Worm (Caenorhabditis elegans): Measurements from ENCODE around the gene ribo-1.

ce11 chrIV:6887601-6888099 is 22.8 kb upstream of the ribo-1 start, which contains the start of the genes T05A12.3 and T05A12.4:
- TF ChIP-seq nhr-11 (tag; optimal IDR thresholded peaks at IDR 0.05) (no peak), daf-12 (tag; optimal IDR thresholded peaks at IDR 0.05) (no peak), unc-62 (GFP tag; optimal IDR thresholded peaks at IDR 0.05 in 1 of 2) (no peak), unc-62 (tag; optimal IDR thresholded peaks at IDR 0.05) (no peak), vab-7 (GFP tag; IDR thresholded peaks at IDR 0.05) (no peak)

Data from whole organism, L4 larva.